Worm (Caenorhabditis elegans): ENCODE results near the gene F08G12.5.
A peak's percentile ranks its signal among the peaks of the same experiment; 100 is the strongest.

F08G12.5 gene

DNA sequence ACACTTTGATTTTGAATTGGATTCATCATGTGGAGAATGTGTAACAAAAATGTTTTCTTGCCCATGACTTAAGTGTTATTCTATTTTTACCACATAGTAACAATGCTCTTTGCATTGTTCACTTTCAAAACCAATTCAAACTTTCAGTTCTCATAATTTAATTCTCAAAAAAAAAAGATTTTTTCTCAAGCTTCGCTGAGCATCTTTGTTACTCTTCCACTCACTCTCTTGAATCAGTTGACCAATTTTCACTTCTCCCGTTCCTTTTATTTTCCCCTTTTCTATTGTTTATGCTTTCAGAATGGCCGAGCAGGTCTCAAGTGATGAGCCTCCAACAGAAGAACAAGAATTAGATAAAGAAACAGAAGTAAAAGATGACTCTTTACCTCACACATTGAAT, 36.1 kb upstream of the F08G12.5 start, which contains the start of gene oct-2:
Gene oct-2, plus strand, starts transcription at position 301 of the 400 bp plus-strand sequence.
- no peak for TF ChIP-seq hlh-26 (GFP tag; conservative IDR thresholded peaks at IDR 0.05)
- no peak for TF ChIP-seq ceh-40 (GFP tag; IDR thresholded peaks at IDR 0.05)
- TF ChIP-seq Y95B8A.8 (GFP tag; IDR thresholded peaks at IDR 0.05), result no peak
- no peak for TF ChIP-seq madf-3 (GFP tag; IDR thresholded peaks at IDR 0.05)
- no peak for TF ChIP-seq Y67H2A.10 (GFP tag; conservative IDR thresholded peaks at IDR 0.05)
- no peak for TF ChIP-seq nhr-179 (tag; optimal IDR thresholded peaks at IDR 0.05)
- no peak for TF ChIP-seq rec-8 (tag; optimal IDR thresholded peaks at IDR 0.05)
- no peak for TF ChIP-seq nfya-2 (GFP tag; IDR thresholded peaks at IDR 0.05)
- TF ChIP-seq snpc-4 (GFP tag; optimal IDR thresholded peaks at IDR 0.05), result no peak
- no peak for TF ChIP-seq snpc-4 (tag; optimal IDR thresholded peaks at IDR 0.05)
- TF ChIP-seq let-526 (GFP tag; IDR thresholded peaks at IDR 0.05), result no peak
- TF ChIP-seq ztf-26 (tag; optimal IDR thresholded peaks at IDR 0.05), result no peak
- no peak for TF ChIP-seq unc-62 (GFP tag; optimal IDR thresholded peaks at IDR 0.05)
- TF ChIP-seq ekl-4 (GFP tag; IDR thresholded peaks at IDR 0.05), result no peak
- TF ChIP-seq rpc-1 (optimal IDR thresholded peaks at IDR 0.05), result no peak
- no peak for TF ChIP-seq rpc-1 (tag; optimal IDR thresholded peaks at IDR 0.05)
- TF ChIP-seq ztf-22 (GFP tag; optimal IDR thresholded peaks at IDR 0.05), result no peak
- no peak for TF ChIP-seq F10E7.11 (tag; optimal IDR thresholded peaks at IDR 0.05)

DNA sequence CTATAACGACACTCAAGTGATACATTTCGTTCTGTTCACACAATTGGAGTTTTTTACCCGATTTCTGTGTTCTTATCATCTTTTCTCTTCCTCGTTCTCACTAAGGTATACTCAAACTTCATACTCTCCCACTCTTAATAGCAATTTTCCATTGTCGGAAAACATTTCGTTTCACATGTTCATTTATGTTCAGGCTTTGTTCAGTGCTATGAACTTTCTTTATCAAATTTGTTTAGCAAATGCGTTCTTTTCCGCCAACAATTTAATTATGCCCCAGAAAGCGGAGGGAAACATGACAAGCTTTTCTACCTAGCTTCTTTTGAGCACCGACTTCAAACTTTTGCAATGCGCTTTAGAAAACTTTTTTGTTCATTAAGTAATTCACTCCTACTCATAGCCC, 35.4 kb upstream of the F08G12.5 start:
- TF ChIP-seq attf-6 (GFP tag; IDR thresholded peaks at IDR 0.05), result no peak
- TF ChIP-seq nhr-80 (tag; optimal IDR thresholded peaks at IDR 0.05), result peak; percentile 8

DNA sequence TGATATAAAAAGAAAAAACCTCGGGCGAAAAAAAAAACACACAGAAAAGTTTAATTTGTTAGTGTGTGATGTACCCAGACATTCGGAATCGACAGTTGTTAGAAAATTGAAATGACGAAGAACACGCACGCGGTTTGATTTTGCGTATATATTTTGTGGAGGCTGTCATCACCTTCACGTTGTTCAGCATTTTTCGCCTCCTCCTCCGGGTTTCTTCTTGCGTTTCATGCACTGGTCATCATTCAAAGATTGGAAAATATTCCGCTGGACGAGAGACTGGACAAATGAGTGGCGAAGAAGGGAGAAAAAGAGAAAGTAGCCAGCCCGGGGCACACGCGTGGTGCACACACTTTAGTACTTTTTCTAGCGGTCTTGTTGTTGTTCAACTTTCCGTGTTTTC, 34.8 kb upstream of the F08G12.5 start:
- TF ChIP-seq F57C9.4 (tag; optimal IDR thresholded peaks at IDR 0.05), result no peak
- TF ChIP-seq tlf-1 (GFP tag; optimal IDR thresholded peaks at IDR 0.05), result no peak
- no peak for TF ChIP-seq somi-1 (GFP tag; optimal IDR thresholded peaks at IDR 0.05)
- TF ChIP-seq D2030.7 (GFP tag; IDR thresholded peaks at IDR 0.05), result no peak
- no peak for TF ChIP-seq atf-7 (tag; optimal IDR thresholded peaks at IDR 0.05)
- TF ChIP-seq Y53G8AR.9 (GFP tag; conservative IDR thresholded peaks at IDR 0.05), result no peak
- TF ChIP-seq zfh-2 (GFP tag; conservative IDR thresholded peaks at IDR 0.05), result no peak
- no peak for TF ChIP-seq snpc-1.3 (tag; optimal IDR thresholded peaks at IDR 0.05; ENCODE audit: insufficient read depth)

DNA sequence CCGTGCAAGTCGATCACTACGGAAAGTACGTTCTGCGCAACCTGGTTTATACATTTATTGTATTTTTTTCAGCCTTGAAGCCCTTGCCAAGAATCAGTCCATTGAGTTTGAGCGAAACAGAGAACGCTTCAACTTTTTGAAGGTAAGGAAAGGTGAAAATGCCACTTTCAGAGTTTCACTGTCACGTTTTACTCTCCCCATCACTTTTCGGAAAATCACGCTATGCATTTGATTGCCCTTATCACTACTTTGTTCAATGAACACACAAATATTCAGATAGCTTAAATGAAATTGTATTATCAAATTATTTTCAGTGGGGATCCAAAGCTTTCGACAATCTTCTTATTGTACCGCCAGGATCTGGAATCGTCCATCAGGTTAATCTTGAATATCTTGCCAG, 30.4 kb upstream of the F08G12.5 start:
- peak; percentile 17 for TF ChIP-seq nhr-80 (tag; optimal IDR thresholded peaks at IDR 0.05)
- no peak for TF ChIP-seq sptf-2 (GFP tag; optimal IDR thresholded peaks at IDR 0.05)

DNA sequence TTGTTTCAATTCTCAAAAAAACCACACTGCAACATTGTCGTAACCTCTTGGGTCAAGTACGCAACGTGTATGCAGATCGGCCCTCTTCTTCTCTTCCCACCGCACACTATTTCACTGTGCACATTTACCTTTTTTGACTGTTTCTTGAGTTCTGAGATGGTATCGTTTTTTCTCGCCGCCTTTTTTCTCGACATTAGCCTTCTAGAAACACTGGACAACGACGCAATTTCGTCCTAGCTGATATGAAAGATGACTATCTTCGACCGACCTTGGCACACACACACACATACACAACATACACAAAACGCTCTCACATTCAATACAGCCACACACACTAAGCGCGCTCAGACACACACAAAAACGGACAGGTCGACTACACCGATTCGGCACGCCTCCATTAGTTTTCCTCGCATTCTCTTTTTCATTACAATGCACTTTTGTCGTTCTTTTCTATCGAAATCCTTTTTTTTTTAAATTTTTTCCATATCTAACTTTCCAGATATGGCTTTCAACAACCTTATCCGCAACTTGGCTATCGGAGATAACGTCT, 29.4 kb upstream of the F08G12.5 start, which contains the start of gene aco-1:
Gene aco-1, plus strand, starts transcription at position 500 of the 550 bp plus-strand sequence.
- TF ChIP-seq rcor-1 (GFP tag; IDR thresholded peaks at IDR 0.05) (no peak), egl-44 (GFP tag; IDR thresholded peaks at IDR 0.05) (no peak), hmg-20 (GFP tag; IDR thresholded peaks at IDR 0.05) (no peak), nhr-179 (tag; optimal IDR thresholded peaks at IDR 0.05) (no peak), ccch-3 (GFP tag; optimal IDR thresholded peaks at IDR 0.05) (no peak), somi-1 (GFP tag; optimal IDR thresholded peaks at IDR 0.05) (no peak), T26A5.8 (tag; optimal IDR thresholded peaks at IDR 0.05) (no peak), unc-62 (GFP tag; optimal IDR thresholded peaks at IDR 0.05) (no peak), ceh-58 (GFP tag; IDR thresholded peaks at IDR 0.05) (no peak), F55B11.4 (tag; optimal IDR thresholded peaks at IDR 0.05; ENCODE audit: borderline replicate concordance, insufficient read depth) (no peak), lag-1 (GFP tag; IDR thresholded peaks at IDR 0.05) (no peak), ztf-3 (GFP tag; optimal IDR thresholded peaks at IDR 0.05) (no peak), let-607 (tag; optimal IDR thresholded peaks at IDR 0.05) (peak in 1 of 2 experiments; percentile 33), hlh-12 (tag; optimal IDR thresholded peaks at IDR 0.05) (no peak), gei-17 (GFP tag; optimal IDR thresholded peaks at IDR 0.05) (peak; percentile 25), tbx-9 (tag; optimal IDR thresholded peaks at IDR 0.05; ENCODE audit: borderline replicate concordance) (no peak), fkh-3 (tag; optimal IDR thresholded peaks at IDR 0.05) (no peak), zim-3 (tag; optimal IDR thresholded peaks at IDR 0.05) (no peak)

Data from whole organism, young adult.